Fruit fly (Drosophila melanogaster) Kc167 (cell line): Measurements from ENCODE around the gene CG15517.

Source experiments
- h ChIP-seq: fragments of >200 bp; optimal IDR thresholded peaks from 3 replicates; lab custom pipeline; 2018; ENCODE audit warnings: missing external identifiers
- ttk ChIP-seq: sonication (Bioruptor generic); optimal IDR thresholded peaks from 2 replicates; lab custom pipeline; 2017; ENCODE audit warnings: missing external identifiers

dm6 chr3R:29930286-29930685, 26.7 kb upstream of the CG15517 start, which contains the start of gene alpha-Man-Ic:
- TF ChIP-seq ttk (lab: Kevin White, UChicago) (no peak), h (lab: Kevin White, UChicago) (no peak)
